Worm (Caenorhabditis elegans): ENCODE measurements around the gene fbxa-209.

- no peak for TF ChIP-seq sea-1 (GFP tag; conservative IDR thresholded peaks at IDR 0.05)
- no peak for TF ChIP-seq flt-1 (GFP tag; IDR thresholded peaks at IDR 0.05)
- TF ChIP-seq tbx-11 (GFP tag; IDR thresholded peaks at IDR 0.05) = no peak
- TF ChIP-seq ama-1 (optimal IDR thresholded peaks at IDR 0.05) = no peak
- no peak for TF ChIP-seq ceh-13 (GFP tag; optimal IDR thresholded peaks at IDR 0.05)
- peak; percentile 15; the same call in 1 of the 2 replicates for TF ChIP-seq pes-1 (GFP tag; IDR thresholded peaks at IDR 0.05)
- TF ChIP-seq tbx-37 (GFP tag; conservative IDR thresholded peaks at IDR 0.05) = no peak
- 0 out of 2 replicates have a peak, but pooled peaks have one; percentile 29 for TF ChIP-seq scrt-1 (GFP tag; IDR thresholded peaks at IDR 0.05)
- no peak for TF ChIP-seq hnd-1 (tag; optimal IDR thresholded peaks at IDR 0.05)
- TF ChIP-seq tra-4 (tag; optimal IDR thresholded peaks at IDR 0.05) = no peak
- TF ChIP-seq F13C5.2 (tag; optimal IDR thresholded peaks at IDR 0.05) = no peak
- no peak for TF ChIP-seq hmg-4 (GFP tag; optimal IDR thresholded peaks at IDR 0.05)
These were observed 37.9 kb downstream of the fbxa-209 start, which contains the start of gene srh-170 for ce11 chrV:15388820-15389384.

Data from whole organism, early embryonic.